Fruit fly (Drosophila melanogaster): ENCODE results near the gene CG43725.

Gene CG43725

dm6 chr2L:11066887-11067459 lies 8.3 kb upstream of the CG43725 start, which contains the start of gene Samuel (continued):
- TF ChIP-seq esn (GFP tag; optimal IDR thresholded peaks at IDR 0.05) (peak; percentile 28), Sox102F (GFP tag; optimal IDR thresholded peaks at IDR 0.05) (peak; percentile 64), Lpt (GFP tag; optimal IDR thresholded peaks at IDR 0.05) (peak; percentile 12), spab (GFP tag; optimal IDR thresholded peaks at IDR 0.05) (peak; percentile 34), CG7368 (GFP tag; optimal IDR thresholded peaks at IDR 0.05) (peak; percentile 28), Eip78C (GFP tag) (peak; percentile 78), CG6854 (GFP tag; optimal IDR thresholded peaks at IDR 0.05) (peak; percentile 87), CG6276 (GFP tag; optimal IDR thresholded peaks at IDR 0.05) (peak; percentile 62), CG10631 (GFP tag; optimal IDR thresholded peaks at IDR 0.05) (peak; percentile 20), dsx (GFP tag; optimal IDR thresholded peaks at IDR 0.05; ENCODE audit: poor library complexity, severe bottlenecking) (peak; percentile 57), dac (GFP tag; optimal IDR thresholded peaks at IDR 0.05) (no peak), Met (GFP tag; optimal IDR thresholded peaks at IDR 0.05) (peak; percentile 44), topi (GFP tag; optimal IDR thresholded peaks at IDR 0.05) (peak; percentile 55), cyc (GFP tag; optimal IDR thresholded peaks at IDR 0.05) (no peak), Blimp-1 (GFP tag; optimal IDR thresholded peaks at IDR 0.05) (no peak), CG32006 (GFP tag; optimal IDR thresholded peaks at IDR 0.05) (peak; percentile 11), vri (GFP tag; optimal IDR thresholded peaks at IDR 0.05) (peak; percentile 74), Hr38 (GFP tag; optimal IDR thresholded peaks at IDR 0.05) (no peak), Sox14 (GFP tag; optimal IDR thresholded peaks at IDR 0.05) (peak; percentile 32), CG8319 (GFP tag; optimal IDR thresholded peaks at IDR 0.05) (no peak), CG11762 (GFP tag; optimal IDR thresholded peaks at IDR 0.05; ENCODE audit: insufficient read depth) (peak; percentile 50), CG1621 (tag; optimal IDR thresholded peaks at IDR 0.05) (peak; percentile 22), achi (GFP tag; optimal IDR thresholded peaks at IDR 0.05) (peak; percentile 23), net (GFP tag; optimal IDR thresholded peaks at IDR 0.05) (peak; percentile 60), CG6792 (GFP tag; optimal IDR thresholded peaks at IDR 0.05) (peak; percentile 36)

DNA sequence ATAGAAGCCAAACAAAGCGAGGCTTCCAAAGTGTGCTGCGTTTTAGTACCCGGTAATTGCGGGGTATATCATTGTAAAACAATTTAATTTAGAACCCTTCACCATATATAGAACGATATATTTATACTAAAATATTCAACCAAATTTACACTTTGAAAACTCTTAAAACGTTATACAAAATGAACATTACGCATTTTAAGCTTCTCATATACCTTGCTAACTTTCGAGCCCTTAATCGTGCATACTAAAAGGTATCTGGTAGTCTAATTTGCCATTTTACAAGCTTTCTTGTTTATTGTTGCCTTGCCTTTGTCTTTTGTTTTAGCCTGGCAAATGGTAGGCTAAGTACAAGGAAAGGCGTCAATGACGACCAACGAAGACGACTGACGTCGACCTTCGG lies 7.3 kb upstream of the CG43725 start:
- TF ChIP-seq Met (GFP tag; optimal IDR thresholded peaks at IDR 0.05) (peak; percentile 42), cyc (GFP tag; optimal IDR thresholded peaks at IDR 0.05) (no peak), Sox14 (GFP tag; optimal IDR thresholded peaks at IDR 0.05) (peak; percentile 31), ss (GFP tag; optimal IDR thresholded peaks at IDR 0.05) (no peak), dsx (GFP tag; optimal IDR thresholded peaks at IDR 0.05; ENCODE audit: poor library complexity, severe bottlenecking) (no peak), Sox15 (GFP tag; optimal IDR thresholded peaks at IDR 0.05) (no peak), topi (GFP tag; optimal IDR thresholded peaks at IDR 0.05) (peak; percentile 0), lz (GFP tag; optimal IDR thresholded peaks at IDR 0.05) (peak; percentile 12), esn (GFP tag; optimal IDR thresholded peaks at IDR 0.05) (peak; percentile 20), CG6808 (GFP tag; optimal IDR thresholded peaks at IDR 0.05) (no peak), CG9139 (GFP tag; optimal IDR thresholded peaks at IDR 0.05) (no peak), Eip78C (GFP tag) (peak; percentile 17), fkh (GFP tag; optimal IDR thresholded peaks at IDR 0.05) (no peak), Hr38 (GFP tag; optimal IDR thresholded peaks at IDR 0.05) (no peak), CG3919 (GFP tag; optimal IDR thresholded peaks at IDR 0.05) (no peak), dac (GFP tag; optimal IDR thresholded peaks at IDR 0.05) (no peak), Smox (GFP tag; optimal IDR thresholded peaks at IDR 0.05) (peak; percentile 0)

DNA sequence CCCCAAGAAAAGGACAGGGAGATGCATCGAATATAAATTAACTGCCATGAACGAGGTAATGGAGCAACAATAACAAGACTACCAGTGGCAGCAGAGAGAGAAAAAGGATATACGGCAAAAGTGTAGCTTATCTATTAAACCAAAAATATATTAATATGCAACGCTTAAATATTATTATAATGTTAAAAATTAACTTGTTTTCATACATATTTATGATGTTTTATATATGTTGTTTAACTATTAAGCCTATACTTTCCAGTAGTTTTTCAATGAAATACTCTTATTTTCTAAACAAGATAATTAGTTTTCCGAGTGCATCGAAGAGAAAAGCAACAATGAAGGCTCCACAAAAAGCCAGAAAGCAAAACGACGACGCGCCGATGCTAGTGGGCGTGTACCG lies 6.9 kb upstream of the CG43725 start:
- no peak for TF ChIP-seq CG31627 (GFP tag; optimal IDR thresholded peaks at IDR 0.05)
- peak; percentile 64 for TF ChIP-seq CG3032 (tag; optimal IDR thresholded peaks at IDR 0.05)
- no peak for TF ChIP-seq Blimp-1 (GFP tag; optimal IDR thresholded peaks at IDR 0.05)
- TF ChIP-seq CG6792 (GFP tag; optimal IDR thresholded peaks at IDR 0.05): no peak
- no peak for TF ChIP-seq CG11762 (GFP tag; optimal IDR thresholded peaks at IDR 0.05; ENCODE audit: insufficient read depth)
- TF ChIP-seq CG34406 (GFP tag; optimal IDR thresholded peaks at IDR 0.05): no peak
- peak; percentile 15 for TF ChIP-seq achi (GFP tag; optimal IDR thresholded peaks at IDR 0.05)
- no peak for TF ChIP-seq CG6276 (GFP tag; optimal IDR thresholded peaks at IDR 0.05)
- TF ChIP-seq Lpt (GFP tag; optimal IDR thresholded peaks at IDR 0.05): no peak
- TF ChIP-seq CG6163 (GFP tag; IDR thresholded peaks at IDR 0.05): 0 out of 3 replicates have a peak, but pooled peaks have one; percentile 10
- TF ChIP-seq Sox102F (GFP tag; optimal IDR thresholded peaks at IDR 0.05): no peak
- TF ChIP-seq CG10631 (GFP tag; optimal IDR thresholded peaks at IDR 0.05): peak; percentile 26
- no peak for TF ChIP-seq eg (GFP tag; IDR thresholded peaks at IDR 0.05)
- no peak for TF ChIP-seq CG16779 (tag; optimal IDR thresholded peaks at IDR 0.05)
- peak; percentile 63 for TF ChIP-seq CG15336 (GFP tag; IDR thresholded peaks at IDR 0.05)
- peak; percentile 58 for TF ChIP-seq Ets96B (tag; optimal IDR thresholded peaks at IDR 0.05)
- no peak for TF ChIP-seq dac (GFP tag; optimal IDR thresholded peaks at IDR 0.05)
- peak; percentile 39 for TF ChIP-seq CG6808 (GFP tag; optimal IDR thresholded peaks at IDR 0.05)
- no peak for TF ChIP-seq topi (GFP tag; optimal IDR thresholded peaks at IDR 0.05)
- TF ChIP-seq vri (GFP tag; optimal IDR thresholded peaks at IDR 0.05): no peak
- peak; percentile 42 to 47 for TF ChIP-seq ss (GFP tag; optimal IDR thresholded peaks at IDR 0.05)
- no peak for TF ChIP-seq CG4318 (GFP tag; optimal IDR thresholded peaks at IDR 0.05)
- TF ChIP-seq CG10669 (GFP tag; optimal IDR thresholded peaks at IDR 0.05): peak; percentile 26
- no peak for TF ChIP-seq CG1621 (tag; optimal IDR thresholded peaks at IDR 0.05)
- TF ChIP-seq CG6854 (GFP tag; optimal IDR thresholded peaks at IDR 0.05): no peak
- TF ChIP-seq Hr39 (GFP tag; optimal IDR thresholded peaks at IDR 0.05): no peak

All from whole organism, prepupa.